Worm (Caenorhabditis elegans) whole organism, midembryonic: ENCODE measurements around the gene C05B5.16.

Experiments used
- cog-1 ChIP-seq: sonication (generic microtip); optimal IDR thresholded peaks from 2 replicates; lab custom pipeline; 2016; ENCODE audit warnings: missing genetic modification characterization, missing compliant biosample characterization
- flt-1 ChIP-seq: fragments of 200-800 bp; sonication (Bioruptor generic); IDR thresholded peaks from 2 replicates; pipeline ENCODE4 v1.3.6; 2022; ENCODE audit warnings: missing genetic modification characterization, missing compliant biosample characterization
- klf-2 ChIP-seq: fragments of 200-800 bp; sonication (Bioruptor generic); conservative IDR thresholded peaks from 2 replicates; pipeline ENCODE4 v1.3.6; 2022; ENCODE audit warnings: missing genetic modification reagents, missing genetic modification characterization, missing compliant biosample characterization
- med-1 ChIP-seq: sonication (generic microtip); optimal IDR thresholded peaks from 2 replicates; lab custom pipeline; 2017; ENCODE audit warnings: missing genetic modification characterization, mild to moderate bottlenecking, missing compliant biosample characterization, antibody characterized with exemption, missing genetic modification reagents; ENCODE audit not compliant: insufficient read depth
- ref-1 ChIP-seq: fragments of 200-800 bp; sonication (Bioruptor generic); conservative IDR thresholded peaks from 2 replicates; pipeline ENCODE4 v1.3.6; 2022; ENCODE audit warnings: missing genetic modification reagents, missing genetic modification characterization, missing compliant biosample characterization
- ztf-23 ChIP-seq: fragments of 200-800 bp; sonication (Bioruptor generic); IDR thresholded peaks from 2 replicates; pipeline ENCODE4 v1.3.6; 2022; ENCODE audit warnings: missing genetic modification reagents, missing genetic modification characterization, missing compliant biosample characterization
- ztf-29 ChIP-seq: fragments of 200-800 bp; sonication (Bioruptor generic); IDR thresholded peaks from 2 replicates; pipeline ENCODE4 v1.3.6; 2022; ENCODE audit warnings: missing genetic modification reagents, missing genetic modification characterization, missing compliant biosample characterization

ce11 chrIII:9963447-9963846 lies 48.8 kb upstream of the C05B5.16 start:
- TF ChIP-seq ref-1 (GFP tag; lab: Robert Waterston, UW) (no peak), flt-1 (no peak), med-1 (GFP tag; lab: Kevin White, UChicago) (no peak), ztf-29 (GFP tag; lab: Robert Waterston, UW) (no peak), ztf-23 (GFP tag; lab: Robert Waterston, UW) (no peak), cog-1 (tag; lab: Kevin White, UChicago) (no peak), klf-2 (no peak)
